Worm (Caenorhabditis elegans) whole organism, early embryonic: ENCODE measurements around the gene F47B8.8.

Source experiments
- B0310.2 ChIP-seq: sonication (generic microtip); optimal IDR thresholded peaks from 2 replicates; lab custom pipeline; 2016; ENCODE audit warnings: mild to moderate bottlenecking, missing genetic modification characterization, missing compliant biosample characterization
- F13C5.2 ChIP-seq: sonication (generic microtip); optimal IDR thresholded peaks from 2 replicates; lab custom pipeline; 2017; ENCODE audit warnings: mild to moderate bottlenecking, missing genetic modification characterization, inconsistent platforms, missing compliant biosample characterization
- aly-1 ChIP-seq: sonication (generic microtip); optimal IDR thresholded peaks from 2 replicates; lab custom pipeline; 2016; ENCODE audit warnings: missing genetic modification characterization, missing compliant biosample characterization
- ama-1 ChIP-seq: fragments of 150-350 bp; optimal IDR thresholded peaks from 2 replicates; lab custom pipeline; 2014
- ceh-13 ChIP-seq: fragments of 200-800 bp; sonication (Bioruptor generic); optimal IDR thresholded peaks from 2 replicates; lab custom pipeline; 2018; ENCODE audit warnings: mild to moderate bottlenecking, missing genetic modification characterization, missing compliant biosample characterization
- ceh-36 ChIP-seq: sonication (generic microtip); optimal IDR thresholded peaks from 2 replicates; lab custom pipeline; 2016; ENCODE audit warnings: missing genetic modification characterization, inconsistent platforms, missing compliant biosample characterization
- ets-7 ChIP-seq: sonication (generic microtip); optimal IDR thresholded peaks from 2 replicates; lab custom pipeline; 2016; ENCODE audit warnings: missing genotype, missing genetic modification characterization, missing compliant biosample characterization
- flt-1 ChIP-seq: fragments of 200-800 bp; sonication (Bioruptor generic); IDR thresholded peaks from 2 replicates; pipeline ENCODE4 v1.3.6; 2022; ENCODE audit warnings: missing genetic modification characterization, missing compliant biosample characterization
- hmbx-1 ChIP-seq: sonication (generic microtip); optimal IDR thresholded peaks from 2 replicates; lab custom pipeline; 2016; ENCODE audit warnings: mild to moderate bottlenecking, missing genetic modification characterization, missing compliant biosample characterization
- hmg-4 ChIP-seq: fragments of 200-800 bp; sonication (Bioruptor generic); optimal IDR thresholded peaks from 2 replicates; lab custom pipeline; 2018; ENCODE audit warnings: mild to moderate bottlenecking, missing genetic modification characterization, missing compliant biosample characterization
- hnd-1 ChIP-seq: sonication (generic microtip); optimal IDR thresholded peaks from 2 replicates; lab custom pipeline; 2016; ENCODE audit warnings: missing genetic modification characterization, missing compliant biosample characterization
- pes-1 ChIP-seq: fragments of 200-800 bp; sonication (Bioruptor generic); IDR thresholded peaks from 2 replicates; pipeline ENCODE4 v1.3.6; 2022; ENCODE audit warnings: missing genetic modification reagents, missing genetic modification characterization, missing compliant biosample characterization
- scrt-1 ChIP-seq: fragments of 200-800 bp; sonication (Bioruptor generic); IDR thresholded peaks from 2 replicates; pipeline ENCODE4 v1.3.6; 2022; ENCODE audit warnings: missing genetic modification characterization, missing compliant biosample characterization
- sea-1 ChIP-seq: fragments of 200-800 bp; sonication (Bioruptor generic); conservative IDR thresholded peaks from 2 replicates; pipeline ENCODE4 v1.3.6; 2022; ENCODE audit warnings: missing genetic modification characterization, missing compliant biosample characterization
- tbx-11 ChIP-seq: fragments of 200-800 bp; sonication (Bioruptor generic); IDR thresholded peaks from 2 replicates; pipeline ENCODE4 v1.3.6; 2022; ENCODE audit warnings: missing genetic modification characterization, missing compliant biosample characterization
- tbx-37 ChIP-seq: fragments of 200-800 bp; sonication (Bioruptor generic); conservative IDR thresholded peaks from 2 replicates; pipeline ENCODE4 v1.3.6; 2022; ENCODE audit warnings: missing genetic modification reagents, missing genetic modification characterization, missing compliant biosample characterization
- tra-4 ChIP-seq: sonication (generic microtip); optimal IDR thresholded peaks from 2 replicates; lab custom pipeline; 2017; ENCODE audit warnings: missing genetic modification characterization, missing compliant biosample characterization

F47B8.8 gene

ce11 chrV:14347234-14347826, 15.8 kb downstream of the F47B8.8 start, which contains the start of gene cept-2:
TSS of gene cept-2 (plus strand) at chrV:14347766.
- TF ChIP-seq ets-7 (tag; lab: Kevin White, UChicago) (peak; percentile 28), ceh-13 (no peak), tbx-37 (GFP tag; lab: Robert Waterston, UW) (peak; percentile 19; the same call in 1 of the 2 replicates), hmg-4 (GFP tag; lab: Kevin White, UChicago) (no peak), F13C5.2 (tag; lab: Kevin White, UChicago) (peak; percentile 75), scrt-1 (GFP tag; lab: Robert Waterston, UW) (no peak)

ce11 chrV:14350498-14350897, 19.0 kb downstream of the F47B8.8 start:
- TF ChIP-seq pes-1 (GFP tag; lab: Robert Waterston, UW) (no peak), hnd-1 (tag; lab: Kevin White, UChicago) (no peak), scrt-1 (GFP tag; lab: Robert Waterston, UW) (no peak), ets-7 (tag; lab: Kevin White, UChicago) (no peak), ama-1 (no peak), sea-1 (GFP tag; lab: Robert Waterston, UW) (no peak), tbx-11 (no peak), aly-1 (tag; lab: Kevin White, UChicago) (no peak), hmg-4 (GFP tag; lab: Kevin White, UChicago) (no peak), tbx-37 (GFP tag; lab: Robert Waterston, UW) (no peak), hmbx-1 (tag; lab: Kevin White, UChicago) (no peak), ceh-36 (tag; lab: Kevin White, UChicago) (no peak), ceh-13 (no peak), B0310.2 (tag; lab: Kevin White, UChicago) (no peak), F13C5.2 (tag; lab: Kevin White, UChicago) (no peak), flt-1 (GFP tag; lab: Robert Waterston, UW) (no peak), tra-4 (tag; lab: Kevin White, UChicago) (no peak)

ce11 chrV:14350949-14351348, 19.4 kb downstream of the F47B8.8 start:
- TF ChIP-seq tbx-37 (GFP tag; lab: Robert Waterston, UW): no peak
- TF ChIP-seq ama-1: no peak
- no peak for TF ChIP-seq hnd-1 (tag; lab: Kevin White, UChicago)
- peak; percentile 34 for TF ChIP-seq hmg-4 (GFP tag; lab: Kevin White, UChicago)
- TF ChIP-seq tbx-11: no peak
- no peak for TF ChIP-seq ets-7 (tag; lab: Kevin White, UChicago)
- no peak for TF ChIP-seq flt-1 (GFP tag; lab: Robert Waterston, UW)
- 0 out of 2 replicates have a peak, but pooled peaks have one; percentile 21 for TF ChIP-seq sea-1 (GFP tag; lab: Robert Waterston, UW)
- no peak for TF ChIP-seq B0310.2 (tag; lab: Kevin White, UChicago)
- peak; percentile 7 for TF ChIP-seq F13C5.2 (tag; lab: Kevin White, UChicago)
- TF ChIP-seq hmbx-1 (tag; lab: Kevin White, UChicago): no peak
- TF ChIP-seq aly-1 (tag; lab: Kevin White, UChicago): no peak
- no peak for TF ChIP-seq pes-1 (GFP tag; lab: Robert Waterston, UW)
- no peak for TF ChIP-seq scrt-1 (GFP tag; lab: Robert Waterston, UW)

- TF ChIP-seq hmbx-1 (tag; lab: Kevin White, UChicago) (no peak), hmg-4 (GFP tag; lab: Kevin White, UChicago) (no peak), pes-1 (GFP tag; lab: Robert Waterston, UW) (no peak), hnd-1 (tag; lab: Kevin White, UChicago) (no peak), sea-1 (GFP tag; lab: Robert Waterston, UW) (no peak), tbx-37 (GFP tag; lab: Robert Waterston, UW) (no peak), ceh-36 (tag; lab: Kevin White, UChicago) (no peak), aly-1 (tag; lab: Kevin White, UChicago) (no peak), ceh-13 (no peak), ets-7 (tag; lab: Kevin White, UChicago) (no peak), B0310.2 (tag; lab: Kevin White, UChicago) (no peak), tra-4 (tag; lab: Kevin White, UChicago) (no peak), scrt-1 (GFP tag; lab: Robert Waterston, UW) (no peak), flt-1 (GFP tag; lab: Robert Waterston, UW) (no peak), tbx-11 (no peak), F13C5.2 (tag; lab: Kevin White, UChicago) (no peak), ama-1 (no peak)
These were observed 20.1 kb downstream of the F47B8.8 start, which contains the start of gene vha-13 for ce11 chrV:14351629-14352028. TSS of gene vha-13 (plus strand) at chrV:14351709.

- TF ChIP-seq aly-1 (tag; lab: Kevin White, UChicago): no peak
- TF ChIP-seq flt-1 (GFP tag; lab: Robert Waterston, UW): no peak
- TF ChIP-seq pes-1 (GFP tag; lab: Robert Waterston, UW): no peak
- TF ChIP-seq hmg-4 (GFP tag; lab: Kevin White, UChicago): no peak
- TF ChIP-seq hmbx-1 (tag; lab: Kevin White, UChicago): no peak
- no peak for TF ChIP-seq F13C5.2 (tag; lab: Kevin White, UChicago)
- TF ChIP-seq tbx-11: no peak
These were observed 20.5 kb downstream of the F47B8.8 start for ce11 chrV:14352032-14352431.

ce11 chrV:14354258-14354877, 22.8 kb downstream of the F47B8.8 start, which contains the start of gene Y49A3A.3:
TSS of gene Y49A3A.3 (plus strand) at chrV:14354410.
- no peak for TF ChIP-seq ceh-36 (tag; lab: Kevin White, UChicago)
- peak; percentile 52 for TF ChIP-seq ama-1
- TF ChIP-seq aly-1 (tag; lab: Kevin White, UChicago): peak; percentile 9
